Worm (Caenorhabditis elegans) whole organism, L1 larva: Measurements from ENCODE around the gene scl-10.
A peak's percentile ranks its signal among the peaks of the same experiment; 100 is the strongest.

Experiments
- C16A3.4 ChIP-seq: fragments of 150-350 bp; optimal IDR thresholded peaks from 2 replicates; lab custom pipeline; 2014; ENCODE audit warnings: missing biosample characterization, missing genetic modification characterization
- Y116A8C.19 ChIP-seq: sonication (generic microtip); optimal IDR thresholded peaks from 2 replicates; lab custom pipeline; 2016; ENCODE audit warnings: missing compliant biosample characterization, missing genetic modification characterization, borderline replicate concordance
- aha-1 ChIP-seq: fragments of 150-350 bp; optimal IDR thresholded peaks from 2 replicates; lab custom pipeline; 2014; ENCODE audit warnings: missing biosample characterization, missing genetic modification characterization
- alr-1 ChIP-seq: fragments of 200-800 bp; sonication (Bioruptor generic); optimal IDR thresholded peaks from 2 replicates; lab custom pipeline; 2018; ENCODE audit warnings: borderline replicate concordance, mild to moderate bottlenecking, missing genetic modification characterization, missing compliant biosample characterization
- aly-2 ChIP-seq: fragments of 150-350 bp; optimal IDR thresholded peaks from 2 replicates; lab custom pipeline; 2014; ENCODE audit warnings: missing biosample characterization, missing genetic modification characterization
- blmp-1 ChIP-seq: fragments of 150-350 bp; optimal IDR thresholded peaks from 2 replicates; lab custom pipeline; 2014; ENCODE audit warnings: missing biosample characterization, missing genetic modification characterization
- ceh-82 ChIP-seq, 3 experiments: fragments of 150-350 bp in 1 of 3; sonication (generic microtip) in 2 of 3; optimal IDR thresholded peaks; 2 replicates each; lab custom pipeline; 2014 to 2017; ENCODE audit warnings: missing biosample characterization in 3 of 3, missing genetic modification characterization in 3 of 3
- ceh-88 ChIP-seq: fragments of 200-800 bp; sonication (Bioruptor generic); IDR thresholded peaks from 2 replicates; pipeline ENCODE4 v1.3.6; 2022; ENCODE audit warnings: missing genetic modification characterization, missing compliant biosample characterization
- ceh-90 ChIP-seq: sonication (generic microtip); optimal IDR thresholded peaks from 2 replicates; lab custom pipeline; 2016; ENCODE audit warnings: missing genetic modification characterization, missing compliant biosample characterization
- efl-1 ChIP-seq, 4 experiments: fragments of 150-350 bp; optimal IDR thresholded peaks in 3 of 4; peaks in 1 of 4; 1 replicate in 1 of 4; 2 replicates in 3 of 4; lab custom pipeline; 2014; ENCODE audit warnings: missing biosample characterization in 2 of 4, missing genetic modification characterization in 2 of 4, missing genetic modification reagents in 2 of 4
- elt-2 ChIP-seq: sonication (generic microtip); optimal IDR thresholded peaks from 2 replicates; lab custom pipeline; 2016; ENCODE audit warnings: missing genetic modification characterization, mild to moderate bottlenecking, inconsistent platforms, missing compliant biosample characterization, missing genetic modification reagents
- elt-3 ChIP-seq, 6 experiments: fragments of 150-350 bp in 1 of 6; sonication (generic microtip); optimal IDR thresholded peaks; 2 replicates each; lab custom pipeline; 2017 to 2018; ENCODE audit warnings: missing biosample characterization in 6 of 6, missing genetic modification characterization in 6 of 6, inconsistent platforms in 1 of 6
- ets-5 ChIP-seq: fragments of 200-800 bp; sonication (Bioruptor generic); IDR thresholded peaks from 2 replicates; pipeline ENCODE4 v1.3.6; 2022; ENCODE audit warnings: missing genetic modification characterization, missing compliant biosample characterization
- fkh-10 ChIP-seq: sonication (generic microtip); optimal IDR thresholded peaks from 2 replicates; lab custom pipeline; 2017; ENCODE audit warnings: missing biosample characterization, missing genetic modification reagents, missing genetic modification characterization
- fkh-8 ChIP-seq: sonication (generic microtip); optimal IDR thresholded peaks from 2 replicates; lab custom pipeline; 2016; ENCODE audit warnings: mild to moderate bottlenecking, missing genetic modification characterization, missing compliant biosample characterization
- fos-1 ChIP-seq: fragments of 150-350 bp; optimal IDR thresholded peaks from 2 replicates; lab custom pipeline; 2014; ENCODE audit warnings: missing biosample characterization, missing genetic modification characterization
- grh-1 ChIP-seq: fragments of 200-800 bp; sonication (Bioruptor generic); IDR thresholded peaks from 2 replicates; pipeline ENCODE4 v1.3.6; 2022; ENCODE audit warnings: missing genetic modification reagents, missing genetic modification characterization, missing compliant biosample characterization
- hlh-4 ChIP-seq: sonication (generic microtip); optimal IDR thresholded peaks from 2 replicates; lab custom pipeline; 2016; ENCODE audit warnings: mild to moderate bottlenecking, missing genetic modification characterization, missing compliant biosample characterization
- hpl-2 ChIP-seq: fragments of 150-350 bp; optimal IDR thresholded peaks from 2 replicates; lab custom pipeline; 2014; ENCODE audit warnings: missing biosample characterization, missing genetic modification reagents, missing genetic modification characterization
- isw-1 ChIP-seq: fragments of 200-800 bp; sonication (Bioruptor generic); IDR thresholded peaks from 2 replicates; pipeline ENCODE4 v1.3.6; 2022; ENCODE audit warnings: missing genetic modification characterization, missing compliant biosample characterization
- jun-1 ChIP-seq: fragments of 150-350 bp; optimal IDR thresholded peaks from 2 replicates; lab custom pipeline; 2014; ENCODE audit warnings: missing biosample characterization, missing genetic modification reagents, missing genetic modification characterization
- lin-14 ChIP-seq: fragments of 200-800 bp; sonication (Bioruptor generic); optimal IDR thresholded peaks from 2 replicates; lab custom pipeline; 2018; ENCODE audit warnings: mild to moderate bottlenecking, missing genetic modification characterization, moderate library complexity, missing compliant biosample characterization
- lsy-2 ChIP-seq, 2 experiments: fragments of 150-350 bp; optimal IDR thresholded peaks; 2 replicates each; lab custom pipeline; 2014; ENCODE audit warnings: missing biosample characterization in 2 of 2, missing genetic modification characterization in 2 of 2
- mab-9 ChIP-seq: fragments of 200-800 bp; sonication (Bioruptor generic); IDR thresholded peaks from 2 replicates; pipeline ENCODE4 v1.3.6; 2022; ENCODE audit warnings: missing genetic modification reagents, missing genetic modification characterization, missing compliant biosample characterization
- mef-2 ChIP-seq: fragments of 150-350 bp; optimal IDR thresholded peaks from 2 replicates; lab custom pipeline; 2014; ENCODE audit warnings: missing biosample characterization, missing genetic modification characterization
- nhr-12 ChIP-seq: sonication (generic microtip); optimal IDR thresholded peaks from 2 replicates; lab custom pipeline; 2017; ENCODE audit warnings: missing biosample characterization, missing genetic modification characterization
- nhr-19 ChIP-seq: fragments of 200-800 bp; sonication (Bioruptor generic); conservative IDR thresholded peaks from 2 replicates; pipeline ENCODE4 v1.3.6; 2022; ENCODE audit warnings: missing genetic modification characterization, missing compliant biosample characterization
- nhr-20 ChIP-seq: sonication (generic microtip); optimal IDR thresholded peaks from 2 replicates; lab custom pipeline; 2016; ENCODE audit warnings: mild to moderate bottlenecking, missing genetic modification characterization, missing compliant biosample characterization
- nhr-76 ChIP-seq: sonication (generic microtip); optimal IDR thresholded peaks from 2 replicates; lab custom pipeline; 2017; ENCODE audit warnings: missing biosample characterization, missing genetic modification characterization
- nhr-77 ChIP-seq: fragments of 150-350 bp; optimal IDR thresholded peaks from 2 replicates; lab custom pipeline; 2014; ENCODE audit warnings: missing biosample characterization, missing genetic modification characterization
- nhr-85 ChIP-seq: sonication (generic microtip); peaks from one replicate; lab custom pipeline; 2016; ENCODE audit warnings: missing genetic modification characterization, inconsistent platforms, missing compliant biosample characterization
- pag-3 ChIP-seq: sonication (generic microtip); optimal IDR thresholded peaks from 2 replicates; lab custom pipeline; 2017; ENCODE audit warnings: missing genetic modification characterization, mild to moderate bottlenecking, missing compliant biosample characterization, antibody characterized with exemption, borderline replicate concordance; ENCODE audit not compliant: insufficient read depth
- pax-3 ChIP-seq: fragments of 200-800 bp; sonication (Bioruptor generic); optimal IDR thresholded peaks from 2 replicates; lab custom pipeline; 2018; ENCODE audit warnings: mild to moderate bottlenecking, missing genetic modification characterization, moderate library complexity, missing compliant biosample characterization
- pqm-1 ChIP-seq: sonication (generic microtip); optimal IDR thresholded peaks from 3 replicates; lab custom pipeline; 2017; ENCODE audit warnings: missing biosample characterization, missing genetic modification characterization
- rnt-1 ChIP-seq: sonication (generic microtip); optimal IDR thresholded peaks from 2 replicates; lab custom pipeline; 2016; ENCODE audit warnings: mild to moderate bottlenecking, missing genetic modification characterization, moderate library complexity, missing compliant biosample characterization
- skn-1 ChIP-seq: fragments of 150-350 bp; optimal IDR thresholded peaks from 2 replicates; lab custom pipeline; 2014; ENCODE audit warnings: missing biosample characterization, missing genetic modification characterization
- snpc-4 ChIP-seq: fragments of 150-350 bp; optimal IDR thresholded peaks from 2 replicates; lab custom pipeline; 2014; ENCODE audit warnings: missing biosample characterization, missing genetic modification characterization
- snu-23 ChIP-seq: sonication (generic microtip); optimal IDR thresholded peaks from 2 replicates; lab custom pipeline; 2016; ENCODE audit warnings: missing genetic modification characterization, missing compliant biosample characterization
- sox-4 ChIP-seq: sonication (generic microtip); optimal IDR thresholded peaks from 2 replicates; lab custom pipeline; 2016; ENCODE audit warnings: missing genetic modification characterization, missing compliant biosample characterization
- sup-37 ChIP-seq: fragments of 200-800 bp; sonication (Bioruptor generic); optimal IDR thresholded peaks from 2 replicates; lab custom pipeline; 2018; ENCODE audit warnings: mild to moderate bottlenecking, missing genetic modification characterization, missing compliant biosample characterization
- swsn-7 ChIP-seq: sonication (generic microtip); optimal IDR thresholded peaks from 2 replicates; lab custom pipeline; 2016; ENCODE audit warnings: missing genetic modification characterization, missing compliant biosample characterization
- tlp-1 ChIP-seq: fragments of 150-350 bp; optimal IDR thresholded peaks from 2 replicates; lab custom pipeline; 2014; ENCODE audit warnings: missing biosample characterization, missing genetic modification characterization
- unc-130 ChIP-seq: fragments of 150-350 bp; optimal IDR thresholded peaks from 2 replicates; lab custom pipeline; 2017; ENCODE audit warnings: missing biosample characterization, missing genetic modification characterization, inconsistent platforms
- unc-62 ChIP-seq: fragments of 150-350 bp; optimal IDR thresholded peaks from 2 replicates; lab custom pipeline; 2014; ENCODE audit warnings: missing biosample characterization, missing genetic modification reagents, missing genetic modification characterization
- unc-86 ChIP-seq: sonication (generic microtip); optimal IDR thresholded peaks from 2 replicates; lab custom pipeline; 2016; ENCODE audit warnings: missing genetic modification characterization, missing compliant biosample characterization
- unc-98 ChIP-seq: fragments of 200-800 bp; sonication (Bioruptor generic); IDR thresholded peaks from 2 replicates; pipeline ENCODE4 v1.3.6; 2022; ENCODE audit warnings: missing genetic modification characterization, missing compliant biosample characterization
- vab-15 ChIP-seq: sonication (generic microtip); optimal IDR thresholded peaks from 2 replicates; lab custom pipeline; 2017; ENCODE audit warnings: missing genotype, mild to moderate bottlenecking, missing genetic modification characterization, missing compliant biosample characterization
- xbp-1 ChIP-seq: sonication (generic microtip); optimal IDR thresholded peaks from 2 replicates; lab custom pipeline; 2016; ENCODE audit warnings: missing genetic modification characterization, missing compliant biosample characterization
- ztf-4 ChIP-seq: fragments of 150-350 bp; optimal IDR thresholded peaks from 2 replicates; lab custom pipeline; 2014; ENCODE audit warnings: missing biosample characterization, missing genetic modification characterization

Gene scl-10

DNA sequence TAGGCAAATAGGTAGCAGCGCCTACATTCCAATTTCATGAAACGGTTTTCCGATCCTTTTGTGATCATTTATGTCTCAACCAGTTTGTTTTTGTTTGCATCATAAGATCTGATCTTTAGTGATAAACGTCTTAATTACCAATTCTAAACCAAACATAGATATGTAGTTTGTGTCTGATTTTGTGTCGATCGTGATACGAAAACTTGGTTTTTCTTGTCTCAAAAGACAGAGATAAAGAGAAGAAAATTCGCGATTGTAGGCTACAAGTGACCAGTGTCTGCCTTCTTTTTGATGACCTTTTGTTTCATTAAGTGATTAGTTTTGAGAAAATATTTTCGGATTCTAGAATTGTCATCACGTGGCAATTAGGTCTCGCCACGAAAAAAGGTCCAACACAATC lies 31.9 kb downstream of the scl-10 start (continued):
- no peak for TF ChIP-seq fkh-10 (GFP tag; lab: Kevin White, UChicago)
- 0 out of 2 replicates have a peak, but pooled peaks have one; percentile 7 for TF ChIP-seq grh-1 (GFP tag; lab: Robert Waterston, UW)
- TF ChIP-seq Y116A8C.19 (tag; lab: Kevin White, UChicago): no peak
- peak; percentile 95 for TF ChIP-seq nhr-85 (tag; lab: Kevin White, UChicago)
- no peak for TF ChIP-seq unc-62 (GFP tag; lab: Kevin White, UChicago)
- no peak for TF ChIP-seq C16A3.4 (tag; lab: Kevin White, UChicago)
- no peak for TF ChIP-seq snpc-4 (tag; lab: Kevin White, UChicago)
- TF ChIP-seq lin-14: peak; percentile 71
- TF ChIP-seq aly-2 (tag; lab: Kevin White, UChicago): no peak
- TF ChIP-seq pqm-1 (tag; lab: Kevin White, UChicago): no peak
- TF ChIP-seq skn-1 (tag; lab: Kevin White, UChicago): peak; percentile 28
- TF ChIP-seq elt-2: no peak
- no peak for TF ChIP-seq aha-1

DNA sequence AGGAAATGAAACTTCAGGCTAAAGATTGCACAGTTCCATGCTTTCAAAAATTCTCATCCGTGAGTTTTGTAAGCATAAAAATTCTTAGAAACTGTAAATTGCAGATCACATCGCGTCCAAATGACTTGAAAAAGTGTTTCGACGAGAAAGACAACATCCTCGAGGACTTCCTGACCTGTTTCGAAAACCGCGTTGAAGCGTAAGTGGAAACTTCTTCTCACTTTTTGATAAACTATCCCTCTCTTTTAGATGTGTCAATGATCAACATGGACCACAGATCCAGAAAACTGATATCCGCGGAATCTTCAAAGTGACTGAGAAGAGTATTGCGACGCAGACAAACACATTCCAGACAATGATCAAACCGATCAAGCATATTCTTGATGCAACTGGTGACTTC lies 32.6 kb downstream of the scl-10 start:
- TF ChIP-seq nhr-76 (no peak), ceh-82 (tag; optimal IDR thresholded peaks at IDR 0.05; lab: Kevin White, UChicago) (no peak), blmp-1 (peak; percentile 45), efl-1 (optimal IDR thresholded peaks at IDR 0.05; lab: Kevin White, UChicago) (no peak), efl-1 (GFP tag; optimal IDR thresholded peaks at IDR 0.05 in 1 of 2; lab: Kevin White, UChicago) (peak in 1 of 2 experiments; percentile 10)

DNA sequence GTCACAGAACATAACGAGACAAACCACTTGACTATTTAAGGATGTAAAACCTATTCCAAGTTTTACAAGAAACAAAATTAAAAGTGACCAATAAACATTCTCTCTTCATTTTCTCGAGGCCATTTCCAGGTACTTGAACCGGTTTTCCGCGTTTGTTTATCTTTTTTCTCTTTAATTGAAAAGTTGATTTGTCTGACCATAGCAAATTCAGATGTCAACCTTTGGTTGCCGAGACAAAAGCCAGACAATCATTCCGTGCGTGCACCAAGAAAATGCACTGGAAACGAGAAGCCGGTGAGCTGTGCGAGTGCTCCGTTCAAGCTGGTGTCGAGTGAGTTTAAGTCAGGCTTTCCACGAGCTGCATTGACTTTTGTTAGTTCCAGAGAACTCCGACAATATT lies 33.8 kb downstream of the scl-10 start:
- TF ChIP-seq nhr-12: no peak
- TF ChIP-seq vab-15 (tag; lab: Kevin White, UChicago): no peak
- no peak for TF ChIP-seq xbp-1
- TF ChIP-seq pax-3 (tag; lab: Kevin White, UChicago): no peak
- no peak for TF ChIP-seq nhr-19 (GFP tag; lab: Robert Waterston, UW)
- TF ChIP-seq nhr-20 (tag; lab: Kevin White, UChicago): peak; percentile 39
- TF ChIP-seq C16A3.4 (tag; lab: Kevin White, UChicago): no peak
- TF ChIP-seq tlp-1 (tag; lab: Kevin White, UChicago): no peak
- no peak for TF ChIP-seq fkh-8 (tag; lab: Kevin White, UChicago)
- no peak for TF ChIP-seq ceh-82 (tag; optimal IDR thresholded peaks at IDR 0.05; lab: Kevin White, UChicago)
- no peak for TF ChIP-seq ztf-4 (tag; lab: Kevin White, UChicago)
- TF ChIP-seq Y116A8C.19 (tag; lab: Kevin White, UChicago): no peak
- no peak for TF ChIP-seq fos-1
- no peak for TF ChIP-seq pqm-1 (tag; lab: Kevin White, UChicago)
- no peak for TF ChIP-seq sup-37
- no peak for TF ChIP-seq unc-86 (tag; lab: Kevin White, UChicago)
- TF ChIP-seq hpl-2 (GFP tag; lab: Kevin White, UChicago): no peak
- TF ChIP-seq ets-5 (GFP tag; lab: Robert Waterston, UW): no peak
- no peak for TF ChIP-seq unc-98 (GFP tag; lab: Robert Waterston, UW)
- no peak for TF ChIP-seq unc-62 (GFP tag; lab: Kevin White, UChicago)
- TF ChIP-seq ceh-88: no peak
- peak; percentile 2 for TF ChIP-seq rnt-1
- no peak for TF ChIP-seq jun-1 (tag; lab: Kevin White, UChicago)
- TF ChIP-seq unc-130 (tag; lab: Kevin White, UChicago): no peak
- TF ChIP-seq nhr-77: no peak
- TF ChIP-seq lin-14: peak; percentile 48
- no peak for TF ChIP-seq sox-4 (tag; lab: Kevin White, UChicago)
- no peak for TF ChIP-seq swsn-7 (tag; lab: Kevin White, UChicago)
- TF ChIP-seq mef-2: no peak
- peak in 2 of 6 experiments; percentile 30 to 62 for TF ChIP-seq elt-3 (tag; optimal IDR thresholded peaks at IDR 0.05; lab: Kevin White, UChicago)
- peak; percentile 68 for TF ChIP-seq grh-1 (GFP tag; lab: Robert Waterston, UW)
- TF ChIP-seq hlh-4 (tag; lab: Kevin White, UChicago): no peak
- no peak for TF ChIP-seq isw-1 (GFP tag; lab: Robert Waterston, UW)
- peak; percentile 45 for TF ChIP-seq blmp-1
- no peak for TF ChIP-seq mab-9
- no peak for TF ChIP-seq ceh-90
- no peak for TF ChIP-seq snpc-4 (tag; lab: Kevin White, UChicago)
- no peak for TF ChIP-seq alr-1 (tag; lab: Kevin White, UChicago)
- TF ChIP-seq lsy-2 (tag; optimal IDR thresholded peaks at IDR 0.05; lab: Kevin White, UChicago): peak in 1 of 2 experiments; percentile 25
- TF ChIP-seq snu-23 (GFP tag; lab: Kevin White, UChicago): peak; percentile 10
- TF ChIP-seq pag-3 (tag; lab: Kevin White, UChicago): no peak
